Worm (Caenorhabditis elegans) whole organism, L4 larva: ENCODE measurements around the gene srbc-40.
A peak's percentile ranks its signal among the peaks of the same experiment; 100 is the strongest.

ENCODE experiments used
- ZK337.2 ChIP-seq: fragments of 200-800 bp; sonication (Bioruptor generic); IDR thresholded peaks from 2 replicates; pipeline ENCODE4 v1.3.6; 2022; ENCODE audit warnings: missing genetic modification reagents, missing genetic modification characterization, missing compliant biosample characterization
- aha-1 ChIP-seq: fragments of 150-350 bp; peaks from one replicate; lab custom pipeline; 2014; ENCODE audit warnings: missing biosample characterization, missing genetic modification characterization
- ceh-20 ChIP-seq: fragments of 200-800 bp; sonication (Bioruptor generic); IDR thresholded peaks from 2 replicates; pipeline ENCODE4 v1.3.6; 2022; ENCODE audit warnings: missing genetic modification reagents, missing genetic modification characterization, missing compliant biosample characterization
- ceh-62 ChIP-seq: sonication (generic microtip); optimal IDR thresholded peaks from 2 replicates; lab custom pipeline; 2017; ENCODE audit warnings: missing biosample characterization, missing genetic modification characterization
- daf-16 ChIP-seq, 3 experiments: sonication (generic microtip); optimal IDR thresholded peaks; 2 replicates each; lab custom pipeline; 2016 to 2017; ENCODE audit warnings: missing genetic modification characterization in 3 of 3, missing genetic modification reagents in 3 of 3, mild to moderate bottlenecking in 2 of 3, missing compliant biosample characterization in 2 of 3, missing biosample characterization in 1 of 3, moderate library complexity in 1 of 3
- dmd-9 ChIP-seq: fragments of 200-800 bp; sonication (Bioruptor generic); IDR thresholded peaks from 2 replicates; pipeline ENCODE4 v1.3.6; 2022; ENCODE audit warnings: missing genetic modification reagents, missing genetic modification characterization, missing compliant biosample characterization
- dpl-1 ChIP-seq: fragments of 150-350 bp; optimal IDR thresholded peaks from 2 replicates; lab custom pipeline; 2014; ENCODE audit warnings: missing biosample characterization, missing genetic modification reagents, missing genetic modification characterization
- dve-1 ChIP-seq: sonication (generic microtip); optimal IDR thresholded peaks from 2 replicates; lab custom pipeline; 2017; ENCODE audit warnings: antibody characterized with exemption, mild to moderate bottlenecking, missing genetic modification characterization, missing compliant biosample characterization; ENCODE audit not compliant: insufficient read depth
- fos-1 ChIP-seq: fragments of 150-350 bp; optimal IDR thresholded peaks from 2 replicates; lab custom pipeline; 2014; ENCODE audit warnings: missing biosample characterization, missing genetic modification characterization
- hlh-30 ChIP-seq: sonication (generic microtip); optimal IDR thresholded peaks from 2 replicates; lab custom pipeline; 2017; ENCODE audit warnings: antibody characterized with exemption, mild to moderate bottlenecking, missing genetic modification characterization, missing compliant biosample characterization; ENCODE audit not compliant: insufficient read depth
- lin-15B ChIP-seq: fragments of 150-350 bp; sonication (generic microtip); optimal IDR thresholded peaks from 3 replicates; lab custom pipeline; 2014; ENCODE audit warnings: missing biosample characterization, missing genetic modification characterization
- lin-29 ChIP-seq: fragments of 200-800 bp; sonication (Bioruptor generic); IDR thresholded peaks from 2 replicates; pipeline ENCODE4 v1.3.6; 2022; ENCODE audit warnings: missing genetic modification reagents, missing genetic modification characterization, missing compliant biosample characterization
- madf-5 ChIP-seq, 2 experiments: fragments of 200-800 bp; sonication (Bioruptor generic); IDR thresholded peaks; 2 replicates each; pipeline ENCODE4 v1.3.6; 2022; ENCODE audit warnings: missing compliant biosample characterization in 2 of 2, missing genetic modification characterization in 2 of 2
- nhr-111 ChIP-seq: fragments of 200-800 bp; sonication (Bioruptor generic); optimal IDR thresholded peaks from 2 replicates; lab custom pipeline; 2018; ENCODE audit warnings: mild to moderate bottlenecking, missing genetic modification characterization, missing compliant biosample characterization
- nhr-28 ChIP-seq: fragments of 150-350 bp; optimal IDR thresholded peaks from 2 replicates; lab custom pipeline; 2014; ENCODE audit warnings: missing biosample characterization, missing genetic modification characterization
- nhr-77 ChIP-seq: fragments of 150-350 bp; optimal IDR thresholded peaks from 2 replicates; lab custom pipeline; 2014; ENCODE audit warnings: missing biosample characterization, missing genetic modification characterization
- php-3 ChIP-seq: fragments of 200-800 bp; sonication (Bioruptor generic); IDR thresholded peaks from 2 replicates; pipeline ENCODE4 v1.3.6; 2022; ENCODE audit warnings: missing genetic modification reagents, missing genetic modification characterization, missing compliant biosample characterization
- pqm-1 ChIP-seq: sonication (generic microtip); optimal IDR thresholded peaks from 2 replicates; lab custom pipeline; 2017; ENCODE audit warnings: missing biosample characterization, missing genetic modification characterization
- saeg-2 ChIP-seq: fragments of 200-800 bp; sonication (Bioruptor generic); IDR thresholded peaks from 2 replicates; pipeline ENCODE4 v1.3.6; 2022; ENCODE audit warnings: missing genetic modification reagents, missing genetic modification characterization, missing compliant biosample characterization
- set-16 ChIP-seq: fragments of 200-800 bp; sonication (Bioruptor generic); IDR thresholded peaks from 2 replicates; pipeline ENCODE4 v1.3.6; 2022; ENCODE audit warnings: missing genetic modification reagents, missing genetic modification characterization, missing compliant biosample characterization
- skn-1 ChIP-seq: fragments of 150-350 bp; optimal IDR thresholded peaks from 2 replicates; lab custom pipeline; 2014; ENCODE audit warnings: missing biosample characterization, missing genetic modification characterization
- unc-62 ChIP-seq, 3 experiments: fragments of 150-350 bp in 1 of 3; sonication (generic microtip); optimal IDR thresholded peaks in 2 of 3; peaks in 1 of 3; 1 replicate in 1 of 3; 2 replicates in 2 of 3; lab custom pipeline; 2014 to 2017; ENCODE audit warnings: missing biosample characterization in 3 of 3, missing genetic modification characterization in 3 of 3, missing genetic modification reagents in 3 of 3, missing genotype in 1 of 3
- vab-7 ChIP-seq: fragments of 200-800 bp; sonication (Bioruptor generic); IDR thresholded peaks from 2 replicates; pipeline ENCODE4 v1.3.6; 2022; ENCODE audit warnings: missing genetic modification reagents, missing genetic modification characterization, missing compliant biosample characterization

srbc-40 gene

DNA sequence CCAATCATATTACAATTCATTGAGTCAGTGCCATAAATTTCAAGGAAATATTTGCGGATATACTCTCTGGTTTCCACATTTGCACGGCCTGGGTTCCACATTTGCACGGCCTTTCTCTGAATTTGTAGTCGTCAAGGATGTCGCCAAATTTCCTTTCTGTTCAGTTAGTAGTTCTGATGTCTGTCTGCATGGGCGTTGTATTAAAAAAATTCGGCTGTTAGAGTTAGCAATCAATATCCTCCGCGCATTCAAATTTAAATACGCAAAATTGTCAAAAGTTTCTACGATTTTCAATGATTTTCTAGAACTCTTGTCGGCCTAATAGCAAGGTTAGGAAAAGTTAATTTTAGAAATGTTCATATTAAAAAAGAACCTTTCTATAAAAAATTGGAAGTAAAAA is 23.7 kb downstream of the srbc-40 start, which contains the start of gene srj-52:
Gene srj-52 (minus strand): TSS at position 101 of the 400 bp plus-strand sequence.
- TF ChIP-seq vab-7 (GFP tag; lab: Robert Waterston, UW): no peak
- TF ChIP-seq unc-62 (GFP tag; optimal IDR thresholded peaks at IDR 0.05 in 1 of 2; lab: Kevin White, UChicago): peak in 1 of 2 experiments; percentile 57
- no peak for TF ChIP-seq unc-62 (tag; optimal IDR thresholded peaks at IDR 0.05; lab: Kevin White, UChicago)
- TF ChIP-seq, all 104 proteins: peak for 1

DNA sequence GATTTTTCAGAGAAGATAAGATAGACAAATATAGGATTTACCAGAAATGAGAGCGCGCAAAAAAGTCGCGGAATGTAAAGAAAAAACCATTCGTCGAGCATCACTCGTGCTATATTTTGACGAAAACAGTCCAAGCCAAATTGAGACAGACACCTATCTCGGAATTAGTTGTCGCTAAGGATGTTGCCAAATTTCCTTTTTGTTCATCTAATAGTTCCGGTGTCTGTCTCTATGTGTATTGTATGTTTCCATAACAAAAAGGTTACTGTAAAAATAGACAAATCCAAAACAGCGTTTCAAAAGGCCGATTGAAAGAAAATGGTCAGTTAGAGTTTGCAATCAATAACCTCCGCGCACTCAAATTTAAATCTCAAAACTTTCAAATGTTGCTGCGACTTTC is 25.0 kb downstream of the srbc-40 start, which contains the start of gene srj-53:
Gene srj-53 (minus strand): TSS at position 101 of the 400 bp plus-strand sequence.
- no peak for TF ChIP-seq ceh-62 (tag; lab: Kevin White, UChicago)
- no peak for TF ChIP-seq hlh-30 (tag; lab: Kevin White, UChicago)
- TF ChIP-seq, all 104 proteins: peak for 0

DNA sequence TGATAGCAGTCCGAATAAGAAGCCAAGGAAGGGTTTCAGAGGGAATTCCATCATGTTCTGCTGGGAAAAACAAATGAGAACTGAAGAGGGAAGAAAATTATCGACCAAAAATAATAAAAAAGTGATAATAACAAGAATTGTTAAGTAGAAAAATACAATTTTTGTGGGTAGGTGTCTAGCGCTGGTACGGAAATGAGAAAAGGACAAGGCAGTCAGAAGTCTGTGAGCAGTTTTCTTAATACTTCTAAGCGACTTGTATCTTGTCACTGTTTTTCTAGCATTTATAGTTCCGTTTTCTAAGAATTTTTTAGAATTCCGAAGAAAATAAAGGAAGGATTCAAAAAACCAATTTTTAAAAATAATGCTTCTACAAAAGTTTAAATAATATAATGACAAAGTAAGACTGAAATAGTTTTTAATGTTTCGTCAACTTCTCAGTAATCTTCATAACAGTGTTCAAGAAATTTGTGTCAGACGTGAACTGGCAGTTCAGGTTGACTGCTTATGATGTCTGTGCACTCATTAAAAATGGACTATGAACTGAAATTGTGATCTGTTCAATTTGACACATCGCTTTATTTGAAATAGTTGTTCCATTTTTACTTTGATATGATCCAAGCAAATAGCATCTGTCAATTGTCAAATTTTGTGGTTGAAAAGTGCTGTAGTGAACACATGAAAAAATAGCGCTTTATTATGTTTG is 26.8 kb downstream of the srbc-40 start, which contains the start of gene srx-4:
Gene srx-4 (minus strand): TSS at position 51 of the 703 bp plus-strand sequence.
- no peak for TF ChIP-seq lin-15B (tag; lab: Kevin White, UChicago)
- peak in 1 of 2 experiments; percentile 90 for TF ChIP-seq unc-62 (GFP tag; optimal IDR thresholded peaks at IDR 0.05 in 1 of 2; lab: Kevin White, UChicago)
- TF ChIP-seq unc-62 (tag; optimal IDR thresholded peaks at IDR 0.05; lab: Kevin White, UChicago): no peak
- no peak for TF ChIP-seq nhr-77 (tag; lab: Kevin White, UChicago)
- TF ChIP-seq nhr-111: no peak

DNA sequence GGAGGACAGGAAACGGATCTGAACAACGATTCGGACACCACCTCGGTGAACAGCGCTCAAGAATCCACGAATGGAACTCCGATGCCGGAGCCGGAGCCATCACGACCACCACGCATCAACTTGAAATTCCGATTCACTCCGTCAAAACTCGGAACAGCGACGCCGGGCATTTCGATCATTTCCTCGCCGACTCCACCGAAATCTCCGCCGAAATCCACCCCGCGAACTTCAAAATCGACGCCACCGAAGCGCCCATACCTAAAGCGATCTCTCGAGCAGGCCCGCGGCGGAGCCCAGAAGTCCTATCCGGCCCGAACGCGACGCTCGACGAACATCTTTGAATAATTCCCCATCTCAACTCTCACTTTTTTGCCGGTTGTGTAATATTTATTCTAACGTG is 30.1 kb downstream of the srbc-40 start:
- TF ChIP-seq set-16: peak; percentile 87
- no peak for TF ChIP-seq dmd-9 (GFP tag; lab: Robert Waterston, UW)
- 0 out of 2 replicates have a peak, but pooled peaks have one; percentile 26 for TF ChIP-seq php-3 (GFP tag; lab: Robert Waterston, UW)
- TF ChIP-seq aha-1 (tag; lab: Kevin White, UChicago): peak; percentile 72
- 0 out of 4 replicates have a peak, but pooled peaks of 1 of the 2 experiments have one; percentile 24 for TF ChIP-seq madf-5 (GFP tag; IDR thresholded peaks at IDR 0.05; lab: Robert Waterston, UW)
- TF ChIP-seq lin-29 (GFP tag; lab: Robert Waterston, UW): no peak

DNA sequence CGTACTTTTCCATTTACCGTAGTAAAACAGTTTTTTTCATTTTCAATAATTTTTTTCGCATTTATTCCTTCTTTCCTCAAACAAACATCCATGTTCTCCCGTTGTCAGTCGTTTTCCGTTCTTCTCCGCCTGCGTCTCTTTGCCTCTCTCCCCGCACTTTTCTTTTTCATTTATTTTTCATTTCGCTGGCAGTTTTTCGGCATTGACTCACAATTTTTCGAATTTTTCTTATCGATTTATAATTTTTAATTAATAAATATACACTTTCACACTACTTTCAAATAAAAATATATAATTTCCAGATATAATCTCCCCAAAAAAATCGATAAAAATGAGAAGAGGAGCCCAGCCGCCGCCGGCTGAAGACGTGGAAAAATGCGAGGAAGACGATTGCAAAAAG is 32.2 kb downstream of the srbc-40 start, which contains the start of gene H25P19.1:
Gene H25P19.1 (plus strand): TSS at position 301 of the 400 bp plus-strand sequence.
- TF ChIP-seq saeg-2 (GFP tag; lab: Robert Waterston, UW) (no peak), fos-1 (tag; lab: Kevin White, UChicago) (no peak)

DNA sequence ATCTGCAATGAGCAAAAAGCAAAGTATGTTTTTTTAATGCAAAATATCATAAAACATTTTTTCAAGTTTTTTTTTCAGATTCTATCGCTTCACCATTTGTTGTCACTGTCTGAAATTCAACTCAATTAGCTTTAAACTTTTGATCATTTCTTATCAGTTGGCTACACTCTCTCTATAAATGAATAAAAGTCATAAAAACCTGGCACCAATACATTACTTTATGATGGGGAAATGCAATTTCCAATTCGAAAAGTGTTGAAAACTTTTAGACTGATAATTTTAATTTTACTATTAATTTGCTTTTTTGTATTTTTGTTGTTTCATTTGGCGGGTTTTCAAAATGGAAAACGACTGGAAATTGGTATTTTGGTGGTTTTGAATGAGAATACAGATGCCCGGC is 35.8 kb downstream of the srbc-40 start, which contains the start of gene F31F4.1:
Gene F31F4.1 (plus strand): TSS at position 203 of the 400 bp plus-strand sequence.
- no peak for TF ChIP-seq dpl-1 (GFP tag; lab: Kevin White, UChicago)
- TF ChIP-seq dve-1 (tag; lab: Kevin White, UChicago): peak; percentile 47
- peak; percentile 75 for TF ChIP-seq pqm-1 (tag; lab: Kevin White, UChicago)
- TF ChIP-seq daf-16 (GFP tag; optimal IDR thresholded peaks at IDR 0.05; lab: Kevin White, UChicago): no peak
- peak; percentile 81 for TF ChIP-seq daf-16 (tag; optimal IDR thresholded peaks at IDR 0.05; lab: Kevin White, UChicago)
- TF ChIP-seq nhr-77 (tag; lab: Kevin White, UChicago): peak; percentile 63
- TF ChIP-seq aha-1 (tag; lab: Kevin White, UChicago): peak; percentile 55
- TF ChIP-seq ceh-20 (GFP tag; lab: Robert Waterston, UW): no peak
- TF ChIP-seq nhr-28 (tag; lab: Kevin White, UChicago): peak; percentile 63
- peak; percentile 83 for TF ChIP-seq php-3 (GFP tag; lab: Robert Waterston, UW)
- TF ChIP-seq, all 104 proteins: peak for 7

DNA sequence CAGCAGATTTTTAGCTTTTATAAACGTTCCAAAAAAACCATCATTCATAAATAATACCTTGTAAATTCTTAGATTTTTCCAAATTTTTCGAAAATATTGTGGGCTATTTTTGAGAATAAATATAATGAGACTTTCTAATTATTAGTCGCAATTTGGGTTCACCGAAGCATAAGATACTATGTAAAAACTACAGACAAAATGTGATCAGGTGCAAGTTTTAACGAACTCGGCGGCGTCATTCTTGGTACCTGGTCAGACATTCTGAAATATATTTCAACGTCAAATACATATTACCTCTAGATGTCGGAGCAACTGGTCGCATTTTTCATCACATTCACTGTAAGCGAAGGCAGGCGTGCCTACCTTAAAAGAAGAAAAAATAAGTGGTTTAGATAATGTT is 37.6 kb downstream of the srbc-40 start, which contains the start of gene srx-23:
Gene srx-23 (plus strand): TSS at position 301 of the 400 bp plus-strand sequence.
- TF ChIP-seq ZK337.2 (GFP tag; lab: Robert Waterston, UW) (no peak), skn-1 (no peak), php-3 (GFP tag; lab: Robert Waterston, UW) (no peak), saeg-2 (GFP tag; lab: Robert Waterston, UW) (no peak)
